Worm (Caenorhabditis elegans): ENCODE results near the gene K01H12.4.

Gene K01H12.4

ce11 chrIV:9744905-9745304, 32.0 kb downstream of the K01H12.4 start, which contains the start of gene C28D4.4:
C28D4.4 (minus strand) TSS chrIV:9745005.
- no peak for TF ChIP-seq zip-5 (tag; optimal IDR thresholded peaks at IDR 0.05)
- no peak for TF ChIP-seq pax-1 (tag; optimal IDR thresholded peaks at IDR 0.05)
- no peak for TF ChIP-seq ceh-2 (tag; optimal IDR thresholded peaks at IDR 0.05)
- no peak for TF ChIP-seq odd-2 (tag; optimal IDR thresholded peaks at IDR 0.05)
- TF ChIP-seq ceh-34 (tag; optimal IDR thresholded peaks at IDR 0.05) = no peak
- no peak for TF ChIP-seq pat-9 (tag; optimal IDR thresholded peaks at IDR 0.05)
- no peak for TF ChIP-seq pha-2 (tag; optimal IDR thresholded peaks at IDR 0.05)
- no peak for TF ChIP-seq C38D4.7 (GFP tag; optimal IDR thresholded peaks at IDR 0.05)
- TF ChIP-seq unc-3 (GFP tag; conservative IDR thresholded peaks at IDR 0.05) = no peak
- no peak for TF ChIP-seq unc-3 (tag; optimal IDR thresholded peaks at IDR 0.05)
- no peak for TF ChIP-seq ceh-9 (tag; optimal IDR thresholded peaks at IDR 0.05)
- TF ChIP-seq K09A11.1 (tag; optimal IDR thresholded peaks at IDR 0.05; ENCODE audit: insufficient read depth) = no peak
- TF ChIP-seq unc-42 (tag; optimal IDR thresholded peaks at IDR 0.05) = no peak
- no peak for TF ChIP-seq fax-1 (tag; optimal IDR thresholded peaks at IDR 0.05)
- no peak for TF ChIP-seq T23F11.4 (GFP tag; optimal IDR thresholded peaks at IDR 0.05)
- no peak for TF ChIP-seq npax-4 (tag; optimal IDR thresholded peaks at IDR 0.05)
- TF ChIP-seq tbx-7 (tag; optimal IDR thresholded peaks at IDR 0.05) = no peak
- no peak for TF ChIP-seq pag-3 (tag; optimal IDR thresholded peaks at IDR 0.05; ENCODE audit: borderline replicate concordance)
- TF ChIP-seq ceh-22 (tag; optimal IDR thresholded peaks at IDR 0.05) = no peak
- TF ChIP-seq ttx-3 (tag; optimal IDR thresholded peaks at IDR 0.05) = no peak

ce11 chrIV:9746762-9747161, 33.9 kb downstream of the K01H12.4 start, which contains the start of gene C28D4.5:
C28D4.5 (minus strand) TSS chrIV:9746862.
- TF ChIP-seq unc-3 (GFP tag; conservative IDR thresholded peaks at IDR 0.05) = no peak
- TF ChIP-seq unc-3 (tag; optimal IDR thresholded peaks at IDR 0.05) = no peak
- TF ChIP-seq ttx-3 (tag; optimal IDR thresholded peaks at IDR 0.05) = no peak
- TF ChIP-seq T23F11.4 (GFP tag; optimal IDR thresholded peaks at IDR 0.05) = no peak
- no peak for TF ChIP-seq ceh-48 (tag; optimal IDR thresholded peaks at IDR 0.05)
- TF ChIP-seq unc-55 (GFP tag; optimal IDR thresholded peaks at IDR 0.05) = no peak
- TF ChIP-seq sox-2 (GFP tag; IDR thresholded peaks at IDR 0.05) = no peak
- TF ChIP-seq ets-4 (tag; optimal IDR thresholded peaks at IDR 0.05) = no peak
- TF ChIP-seq ref-2 (tag; optimal IDR thresholded peaks at IDR 0.05) = no peak
- TF ChIP-seq pag-3 (tag; optimal IDR thresholded peaks at IDR 0.05; ENCODE audit: borderline replicate concordance) = no peak
- TF ChIP-seq ceh-14 (tag; optimal IDR thresholded peaks at IDR 0.05) = no peak
- TF ChIP-seq Y22D7AL.16 (tag; optimal IDR thresholded peaks at IDR 0.05) = no peak
- TF ChIP-seq K02D7.2 (tag; optimal IDR thresholded peaks at IDR 0.05) = no peak
- no peak for TF ChIP-seq hlh-15 (tag; optimal IDR thresholded peaks at IDR 0.05)
- TF ChIP-seq rnt-1 (tag; optimal IDR thresholded peaks at IDR 0.05) = no peak
- no peak for TF ChIP-seq syd-9 (tag; optimal IDR thresholded peaks at IDR 0.05)
- no peak for TF ChIP-seq hlh-30 (tag; optimal IDR thresholded peaks at IDR 0.05; ENCODE audit: insufficient read depth)
- TF ChIP-seq ceh-9 (tag; optimal IDR thresholded peaks at IDR 0.05) = no peak
- TF ChIP-seq ceh-45 (GFP tag; IDR thresholded peaks at IDR 0.05) = no peak
- TF ChIP-seq hlh-6 (tag; optimal IDR thresholded peaks at IDR 0.05) = no peak

ce11 chrIV:9748342-9748741, 35.5 kb downstream of the K01H12.4 start, which contains the start of gene C28D4.8:
C28D4.8 (minus strand) TSS chrIV:9748442.
- TF ChIP-seq ceh-31 (tag; optimal IDR thresholded peaks at IDR 0.05) = no peak
- TF ChIP-seq fkh-10 (GFP tag; optimal IDR thresholded peaks at IDR 0.05) = no peak
- TF ChIP-seq ceh-2 (tag; optimal IDR thresholded peaks at IDR 0.05) = no peak
- TF ChIP-seq tbx-2 (tag; optimal IDR thresholded peaks at IDR 0.05) = no peak
- TF ChIP-seq K09A11.1 (tag; optimal IDR thresholded peaks at IDR 0.05; ENCODE audit: insufficient read depth) = no peak
- TF ChIP-seq hlh-8 (tag; optimal IDR thresholded peaks at IDR 0.05) = no peak
- TF ChIP-seq elt-4 (tag; optimal IDR thresholded peaks at IDR 0.05) = no peak
- no peak for TF ChIP-seq pax-1 (tag; optimal IDR thresholded peaks at IDR 0.05)
- TF ChIP-seq ref-2 (tag; optimal IDR thresholded peaks at IDR 0.05) = no peak
- TF ChIP-seq madf-2 (tag; optimal IDR thresholded peaks at IDR 0.05) = no peak
- TF ChIP-seq C38D4.7 (GFP tag; optimal IDR thresholded peaks at IDR 0.05) = no peak
- no peak for TF ChIP-seq syd-9 (tag; optimal IDR thresholded peaks at IDR 0.05)
- TF ChIP-seq hlh-30 (tag; optimal IDR thresholded peaks at IDR 0.05; ENCODE audit: insufficient read depth) = no peak
